Fruit fly (Drosophila melanogaster) whole organism, prepupa: ENCODE results near the gene hwt.

Experiments used
- CG11294 ChIP-seq: fragments of 200-800 bp; sonication (Bioruptor generic); IDR thresholded peaks from 2 replicates; pipeline ENCODE4 v1.3.6; 2022; ENCODE audit warnings: missing biosample characterization, missing genetic modification characterization
- CG3032 ChIP-seq: fragments of 200-800 bp; optimal IDR thresholded peaks from 2 replicates; lab custom pipeline; 2019; ENCODE audit warnings: missing biosample characterization, mild to moderate bottlenecking, missing genetic modification characterization, moderate library complexity
- CG31627 ChIP-seq: fragments of 200-800 bp; sonication (Bioruptor generic); optimal IDR thresholded peaks from 3 replicates; lab custom pipeline; 2016; ENCODE audit warnings: missing biosample characterization, missing genetic modification characterization
- CG6792 ChIP-seq: fragments of 200-800 bp; sonication (Bioruptor generic); optimal IDR thresholded peaks from 3 replicates; lab custom pipeline; 2016; ENCODE audit warnings: missing biosample characterization, missing genetic modification characterization
- CG6854 ChIP-seq: fragments of 200-800 bp; sonication (Bioruptor generic); optimal IDR thresholded peaks from 2 replicates; lab custom pipeline; 2017; ENCODE audit warnings: missing biosample characterization, mild to moderate bottlenecking, missing genetic modification characterization
- CG8632 ChIP-seq: fragments of 200-800 bp; sonication (Bioruptor generic); optimal IDR thresholded peaks from 3 replicates; lab custom pipeline; 2016; ENCODE audit warnings: missing biosample characterization, missing genetic modification characterization
- Gug ChIP-seq: fragments of 200-800 bp; sonication (Bioruptor generic); IDR thresholded peaks from 2 replicates; pipeline ENCODE4 v1.3.6; 2022; ENCODE audit warnings: missing biosample characterization, missing genetic modification characterization
- achi ChIP-seq: fragments of 200-800 bp; sonication (Bioruptor generic); optimal IDR thresholded peaks from 3 replicates; lab custom pipeline; 2016; ENCODE audit warnings: missing biosample characterization, missing genetic modification characterization
- dsx ChIP-seq: fragments of 200-800 bp; optimal IDR thresholded peaks from 3 replicates; lab custom pipeline; 2019; ENCODE audit warnings: missing biosample characterization, mild to moderate bottlenecking, missing genetic modification characterization, moderate library complexity; ENCODE audit not compliant: poor library complexity, severe bottlenecking
- fd59A ChIP-seq: fragments of 200-800 bp; sonication (Bioruptor generic); optimal IDR thresholded peaks from 2 replicates; lab custom pipeline; 2017; ENCODE audit warnings: missing biosample characterization, mild to moderate bottlenecking, missing genetic modification characterization, missing genetic modification reagents
- pdm3 ChIP-seq: fragments of 200-800 bp; sonication (Bioruptor generic); optimal IDR thresholded peaks from 3 replicates; lab custom pipeline; 2016; ENCODE audit warnings: missing biosample characterization, missing genetic modification characterization
- topi ChIP-seq: fragments of 200-800 bp; sonication (Bioruptor generic); optimal IDR thresholded peaks from 3 replicates; lab custom pipeline; 2016; ENCODE audit warnings: missing biosample characterization, missing genetic modification characterization

dm6 chrX:12567663-12568062 lies 589 bp downstream of the hwt start:
- peak; percentile 68 for TF ChIP-seq CG3032 (tag; lab: Kevin White, UChicago)
- TF ChIP-seq CG6854 (GFP tag; lab: Kevin White, UChicago) = peak; percentile 44
- TF ChIP-seq dsx = peak; percentile 66
- TF ChIP-seq achi (GFP tag; lab: Kevin White, UChicago) = peak; percentile 75
- TF ChIP-seq topi (GFP tag; lab: Kevin White, UChicago) = peak; percentile 35
- TF ChIP-seq CG11294 (GFP tag; lab: Robert Waterston, UW) = peak; percentile 67
- TF ChIP-seq fd59A (GFP tag; lab: Kevin White, UChicago) = peak; percentile 27
- peak; percentile 72 for TF ChIP-seq Gug
- peak; percentile 62 for TF ChIP-seq CG6792 (GFP tag; lab: Kevin White, UChicago)
- TF ChIP-seq CG31627 (GFP tag; lab: Kevin White, UChicago) = peak; percentile 10
- TF ChIP-seq pdm3 = peak; percentile 36
- peak; percentile 72 for TF ChIP-seq CG8632 (GFP tag; lab: Kevin White, UChicago)
